Worm (Caenorhabditis elegans): ENCODE data around the gene C30H6.9.
A peak's percentile ranks its signal among the peaks of the same experiment; 100 is the strongest.

DNA sequence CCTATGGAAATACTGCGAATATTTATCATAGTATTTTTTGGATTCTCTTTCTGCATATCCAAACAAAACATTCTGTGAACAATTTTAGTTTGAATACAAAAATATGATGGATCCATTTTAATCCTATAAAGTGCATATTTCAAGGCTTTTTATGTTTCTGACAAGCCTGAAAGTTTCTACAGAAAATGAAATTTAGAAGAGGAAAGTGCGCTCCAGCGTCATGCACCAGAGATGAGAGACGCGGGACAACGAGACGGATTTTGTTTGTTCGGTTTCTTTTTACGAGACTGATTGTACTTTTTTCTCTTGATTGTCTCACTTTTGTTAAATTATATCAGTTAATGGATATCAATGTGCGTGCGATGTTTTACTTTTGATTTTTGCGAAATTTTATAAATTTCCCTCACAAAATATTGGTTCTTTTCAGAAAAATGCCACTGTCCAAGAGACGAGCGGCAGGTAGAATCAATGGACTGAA, 48.8 kb downstream of the C30H6.9 start, which contains the start of gene C49C3.6:
- TF ChIP-seq ztf-4 (tag; optimal IDR thresholded peaks at IDR 0.05) (no peak), fos-1 (tag; optimal IDR thresholded peaks at IDR 0.05) (no peak), pqm-1 (tag; optimal IDR thresholded peaks at IDR 0.05) (no peak), nhr-77 (tag; optimal IDR thresholded peaks at IDR 0.05) (no peak), elt-3 (tag; optimal IDR thresholded peaks at IDR 0.05) (no peak), ceh-82 (tag; optimal IDR thresholded peaks at IDR 0.05) (peak in 1 of 3 experiments; percentile 10), dpl-1 (GFP tag; optimal IDR thresholded peaks at IDR 0.05) (peak in 2 of 3 experiments; percentile 19 to 34), skn-1 (tag; optimal IDR thresholded peaks at IDR 0.05) (no peak), unc-62 (GFP tag; optimal IDR thresholded peaks at IDR 0.05) (no peak), mab-9 (GFP tag; IDR thresholded peaks at IDR 0.05) (no peak), lir-3 (tag; optimal IDR thresholded peaks at IDR 0.05; ENCODE audit: poor library complexity) (no peak), ceh-90 (tag; optimal IDR thresholded peaks at IDR 0.05) (no peak), pag-3 (tag; optimal IDR thresholded peaks at IDR 0.05; ENCODE audit: borderline replicate concordance, insufficient read depth) (no peak), Y116A8C.19 (tag; optimal IDR thresholded peaks at IDR 0.05; ENCODE audit: borderline replicate concordance) (no peak)

Measured in whole organism, L1 larva.